Worm (Caenorhabditis elegans) whole organism, L3 larva: Measurements from ENCODE around the gene M04G7.5.

Source experiments
- elt-1 ChIP-seq: fragments of 150-350 bp; optimal IDR thresholded peaks from 2 replicates; lab custom pipeline; 2014; ENCODE audit warnings: missing biosample characterization, missing genetic modification characterization
- nhr-11 ChIP-seq: fragments of 150-350 bp; optimal IDR thresholded peaks from 2 replicates; lab custom pipeline; 2014; ENCODE audit warnings: missing biosample characterization, missing genetic modification characterization
- nhr-76 ChIP-seq: fragments of 150-350 bp; sonication (generic microtip); optimal IDR thresholded peaks from 5 replicates; lab custom pipeline; 2014; ENCODE audit warnings: missing biosample characterization, missing genetic modification characterization
- unc-62 ChIP-seq: fragments of 150-350 bp; sonication (generic microtip); optimal IDR thresholded peaks from 4 replicates; lab custom pipeline; 2014; ENCODE audit warnings: missing biosample characterization, missing genetic modification reagents, missing genetic modification characterization

ce11 chrIV:438384-438783 lies 16.5 kb upstream of the M04G7.5 start:
- TF ChIP-seq unc-62 (GFP tag; lab: Kevin White, UChicago) (no peak), nhr-11 (no peak), nhr-76 (tag; lab: Kevin White, UChicago) (no peak), elt-1 (no peak)
